Worm (Caenorhabditis elegans): ENCODE results near the gene best-12.

DNA sequence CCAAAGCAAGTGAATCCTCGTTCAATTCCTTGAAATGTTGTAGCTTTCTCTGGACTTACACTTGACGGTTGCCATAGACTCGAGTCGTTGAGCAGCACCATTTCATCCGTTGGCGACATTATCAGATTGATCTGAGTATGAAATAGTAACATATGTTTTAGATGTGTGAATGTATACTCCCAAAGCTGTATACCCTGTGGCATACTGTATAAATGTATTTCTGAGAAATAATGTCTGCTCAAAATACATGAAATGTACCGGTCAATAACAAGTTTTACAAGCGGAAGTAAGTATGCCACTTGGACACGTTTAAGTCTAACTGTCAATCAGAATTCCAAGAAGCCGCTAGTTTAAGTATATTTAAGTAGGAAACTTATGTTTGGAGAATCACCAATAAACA is 39.7 kb upstream of the best-12 start, which contains the start of gene str-233:
- TF ChIP-seq che-1 (tag; optimal IDR thresholded peaks at IDR 0.05) = no peak
- TF ChIP-seq ceh-18 (tag; optimal IDR thresholded peaks at IDR 0.05) = no peak
- TF ChIP-seq ceh-6 (GFP tag; optimal IDR thresholded peaks at IDR 0.05) = no peak
- no peak for TF ChIP-seq fkh-10 (GFP tag; optimal IDR thresholded peaks at IDR 0.05)
- TF ChIP-seq lim-6 (tag; optimal IDR thresholded peaks at IDR 0.05) = no peak
- no peak for TF ChIP-seq pha-2 (tag; optimal IDR thresholded peaks at IDR 0.05)

All from whole organism, late embryonic.